Fruit fly (Drosophila melanogaster) whole organism, embryonic: ENCODE results near the gene Kah.

Experiments
- Adf1 ChIP-seq: fragments of 200-800 bp; sonication (Bioruptor generic); IDR thresholded peaks from 2 replicates; pipeline ENCODE4 v1.3.6; 2022; ENCODE audit warnings: missing biosample characterization, missing genetic modification characterization
- Atf3 ChIP-seq: fragments of 200-800 bp; sonication (Bioruptor generic); optimal IDR thresholded peaks from 3 replicates; lab custom pipeline; 2016; ENCODE audit warnings: missing biosample characterization, missing genetic modification characterization
- CG1603 ChIP-seq: fragments of 200-800 bp; sonication (Bioruptor generic); optimal IDR thresholded peaks from 2 replicates; lab custom pipeline; 2019; ENCODE audit warnings: missing biosample characterization, mild to moderate bottlenecking, missing genetic modification characterization, moderate library complexity
- CG18619 ChIP-seq: fragments of 200-800 bp; sonication (Bioruptor generic); optimal IDR thresholded peaks from 3 replicates; lab custom pipeline; 2017; ENCODE audit warnings: missing biosample characterization, mild to moderate bottlenecking, missing genetic modification characterization
- CG2202 ChIP-seq: fragments of 200-800 bp; sonication (Bioruptor generic); optimal IDR thresholded peaks from 2 replicates; lab custom pipeline; 2018; ENCODE audit warnings: missing biosample characterization, mild to moderate bottlenecking, missing genetic modification characterization
- CG30020 ChIP-seq: fragments of 200-800 bp; optimal IDR thresholded peaks from 2 replicates; lab custom pipeline; 2019; ENCODE audit warnings: missing biosample characterization, mild to moderate bottlenecking, missing genetic modification characterization, moderate library complexity
- CG31441 ChIP-seq: fragments of 200-800 bp; sonication (Bioruptor generic); IDR thresholded peaks from 2 replicates; pipeline ENCODE4 v1.3.6; 2022; ENCODE audit warnings: missing biosample characterization, missing genetic modification characterization
- CG32532 ChIP-seq: fragments of 200-800 bp; sonication (Bioruptor generic); IDR thresholded peaks from 2 replicates; pipeline ENCODE4 v1.3.6; 2022; ENCODE audit warnings: missing biosample characterization, missing genetic modification characterization
- CG3995 ChIP-seq: fragments of 200-800 bp; sonication (Bioruptor generic); optimal IDR thresholded peaks from 3 replicates; lab custom pipeline; 2016; ENCODE audit warnings: missing biosample characterization, missing genetic modification characterization
- CG4360 ChIP-seq: fragments of 200-800 bp; sonication (Bioruptor generic); IDR thresholded peaks from 2 replicates; pipeline ENCODE4 v1.3.6; 2022; ENCODE audit warnings: missing biosample characterization, missing genetic modification characterization
- CG5180 ChIP-seq: fragments of 200-800 bp; sonication (Bioruptor generic); optimal IDR thresholded peaks from 3 replicates; lab custom pipeline; 2017; ENCODE audit warnings: missing biosample characterization, missing genetic modification characterization, mild to moderate bottlenecking, moderate library complexity, missing genetic modification reagents
- CG6654 ChIP-seq: fragments of 200-800 bp; sonication (Bioruptor generic); optimal IDR thresholded peaks from 2 replicates; lab custom pipeline; 2017; ENCODE audit warnings: missing biosample characterization, mild to moderate bottlenecking, missing genetic modification characterization
- CG6854 ChIP-seq: fragments of 200-800 bp; sonication (Bioruptor generic); optimal IDR thresholded peaks from 3 replicates; lab custom pipeline; 2017; ENCODE audit warnings: missing biosample characterization, mild to moderate bottlenecking, missing genetic modification characterization
- CG7745 ChIP-seq: fragments of 200-800 bp; sonication (Bioruptor generic); optimal IDR thresholded peaks from 2 replicates; lab custom pipeline; 2018; ENCODE audit warnings: missing biosample characterization, mild to moderate bottlenecking, missing genetic modification characterization, moderate library complexity
- CG7987 ChIP-seq: fragments of 200-800 bp; sonication (Bioruptor generic); optimal IDR thresholded peaks from 2 replicates; lab custom pipeline; 2018; ENCODE audit warnings: missing biosample characterization, mild to moderate bottlenecking, missing genetic modification characterization, moderate library complexity
- CG8359 ChIP-seq: fragments of 200-800 bp; sonication (Bioruptor generic); optimal IDR thresholded peaks from 2 replicates; lab custom pipeline; 2017; ENCODE audit warnings: missing biosample characterization, mild to moderate bottlenecking, missing genetic modification characterization, borderline replicate concordance
- CG9797 ChIP-seq: fragments of 200-800 bp; sonication (Bioruptor generic); optimal IDR thresholded peaks from 3 replicates; lab custom pipeline; 2018; ENCODE audit warnings: missing biosample characterization, mild to moderate bottlenecking, missing genetic modification characterization
- D19A ChIP-seq: fragments of 200-800 bp; optimal IDR thresholded peaks from 3 replicates; lab custom pipeline; 2019; ENCODE audit warnings: missing biosample characterization, mild to moderate bottlenecking, missing genetic modification characterization, moderate library complexity
- Doc3 ChIP-seq: fragments of 200-800 bp; sonication (Bioruptor generic); IDR thresholded peaks from 3 replicates; pipeline ENCODE4 v1.3.6; 2022; ENCODE audit warnings: missing biosample characterization, missing genetic modification characterization; ENCODE audit not compliant: partially characterized antibody
- Elba2 ChIP-seq: fragments of 200-800 bp; sonication (Bioruptor generic); optimal IDR thresholded peaks from 3 replicates; lab custom pipeline; 2016; ENCODE audit warnings: missing biosample characterization, missing genetic modification characterization
- Fer2 ChIP-seq: fragments of 200-800 bp; sonication (Bioruptor generic); optimal IDR thresholded peaks from 2 replicates; lab custom pipeline; 2018; ENCODE audit warnings: missing biosample characterization, mild to moderate bottlenecking, missing genetic modification characterization, moderate library complexity
- HLHmδ ChIP-seq: fragments of 200-800 bp; sonication (Bioruptor generic); optimal IDR thresholded peaks from 2 replicates; lab custom pipeline; 2018; ENCODE audit warnings: missing biosample characterization, mild to moderate bottlenecking, missing genetic modification characterization, moderate library complexity
- Lhr ChIP-seq: fragments of 200-800 bp; sonication (Bioruptor generic); optimal IDR thresholded peaks from 3 replicates; lab custom pipeline; 2017; ENCODE audit warnings: mild to moderate bottlenecking, missing biosample characterization, missing genetic modification reagents, missing genetic modification characterization
- Mes4 ChIP-seq: fragments of 200-800 bp; sonication (Bioruptor generic); optimal IDR thresholded peaks from 2 replicates; lab custom pipeline; 2016; ENCODE audit warnings: missing biosample characterization, missing genetic modification characterization
- Ptx1 ChIP-seq: fragments of 200-800 bp; sonication (Bioruptor generic); IDR thresholded peaks from 2 replicates; pipeline ENCODE4 v1.3.6; 2022; ENCODE audit warnings: missing biosample characterization, missing genetic modification characterization
- Stat92E ChIP-seq, 3 experiments: fragments of >200 bp in 2 of 3; fragments of 200-800 bp in 1 of 3; sonication (Bioruptor generic) in 1 of 3; optimal IDR thresholded peaks; 2 replicates each; lab custom pipeline; 2017 to 2019; ENCODE audit warnings: missing biosample characterization in 3 of 3, missing genetic modification characterization in 3 of 3, mild to moderate bottlenecking in 1 of 3, moderate library complexity in 1 of 3
- Tbp ChIP-seq: fragments of >200 bp; optimal IDR thresholded peaks from 2 replicates; lab custom pipeline; 2018; ENCODE audit warnings: missing biosample characterization, missing genetic modification characterization
- al ChIP-seq: fragments of 200-800 bp; sonication (Bioruptor generic); IDR thresholded peaks from 2 replicates; pipeline ENCODE4 v1.3.6; 2022; ENCODE audit warnings: missing biosample characterization, missing genetic modification characterization
- ara ChIP-seq: fragments of 200-800 bp; sonication (Bioruptor generic); IDR thresholded peaks from 2 replicates; pipeline ENCODE4 v1.3.6; 2022; ENCODE audit warnings: missing biosample characterization, missing genetic modification characterization
- bsh ChIP-seq, 2 experiments: fragments of 200-800 bp; sonication (Bioruptor generic); optimal IDR thresholded peaks; 2 replicates each; lab custom pipeline; 2017 to 2018; ENCODE audit warnings: mild to moderate bottlenecking in 2 of 2, missing biosample characterization in 2 of 2, missing genetic modification characterization in 2 of 2, moderate library complexity in 1 of 2
- caup ChIP-seq: fragments of 200-800 bp; sonication (Bioruptor generic); optimal IDR thresholded peaks from 3 replicates; lab custom pipeline; 2017; ENCODE audit warnings: missing biosample characterization, mild to moderate bottlenecking, missing genetic modification characterization, moderate library complexity; ENCODE audit not compliant: severe bottlenecking
- chm ChIP-seq: fragments of 200-800 bp; sonication (Bioruptor generic); IDR thresholded peaks from 2 replicates; pipeline ENCODE4 v1.3.6; 2022; ENCODE audit warnings: missing biosample characterization, missing genetic modification characterization
- ci ChIP-seq: fragments of 200-800 bp; sonication (Bioruptor generic); IDR thresholded peaks from 3 replicates; pipeline ENCODE4 v1.3.6; 2022; ENCODE audit warnings: missing biosample characterization, missing genetic modification characterization
- crp ChIP-seq, 2 experiments: fragments of 200-800 bp; sonication (Bioruptor generic); optimal IDR thresholded peaks; 2 replicates in 1 of 2; 3 replicates in 1 of 2; lab custom pipeline; 2017; ENCODE audit warnings: missing biosample characterization in 2 of 2, missing genetic modification characterization in 2 of 2, mild to moderate bottlenecking in 1 of 2, moderate library complexity in 1 of 2
- dpn ChIP-seq, 2 experiments: fragments of 200-800 bp; sonication (Bioruptor generic); optimal IDR thresholded peaks; 3 replicates each; lab custom pipeline; 2016; ENCODE audit warnings: missing biosample characterization in 2 of 2, missing genetic modification characterization in 2 of 2
- ems ChIP-seq: fragments of 200-800 bp; sonication (Bioruptor generic); optimal IDR thresholded peaks from 3 replicates; lab custom pipeline; 2016; ENCODE audit warnings: missing biosample characterization, missing genetic modification characterization
- ham ChIP-seq: fragments of 200-800 bp; sonication (Bioruptor generic); IDR thresholded peaks from 2 replicates; pipeline ENCODE4 v1.3.6; 2022; ENCODE audit warnings: missing biosample characterization, missing genetic modification characterization
- hbn ChIP-seq: fragments of 200-800 bp; sonication (Bioruptor generic); IDR thresholded peaks from 2 replicates; pipeline ENCODE4 v1.3.6; 2022; ENCODE audit warnings: missing biosample characterization, missing genetic modification characterization; ENCODE audit not compliant: partially characterized antibody
- jing ChIP-seq: fragments of 200-800 bp; sonication (Bioruptor generic); optimal IDR thresholded peaks from 2 replicates; lab custom pipeline; 2018; ENCODE audit warnings: missing biosample characterization, mild to moderate bottlenecking, missing genetic modification characterization
- lbe ChIP-seq: fragments of 200-800 bp; sonication (Bioruptor generic); optimal IDR thresholded peaks from 2 replicates; lab custom pipeline; 2016; ENCODE audit warnings: missing biosample characterization, mild to moderate bottlenecking, missing genetic modification characterization
- nerfin-1 ChIP-seq: fragments of 200-800 bp; sonication (Bioruptor generic); optimal IDR thresholded peaks from 3 replicates; lab custom pipeline; 2019; ENCODE audit warnings: missing biosample characterization, mild to moderate bottlenecking, missing genetic modification characterization, moderate library complexity
- onecut ChIP-seq: fragments of 200-800 bp; sonication (Bioruptor generic); IDR thresholded peaks from 2 replicates; pipeline ENCODE4 v1.3.6; 2022; ENCODE audit warnings: missing biosample characterization, missing genetic modification characterization
- org-1 ChIP-seq: fragments of 200-800 bp; sonication (Bioruptor generic); optimal IDR thresholded peaks from 2 replicates; lab custom pipeline; 2017; ENCODE audit warnings: missing biosample characterization, missing genetic modification characterization
- pfk ChIP-seq: fragments of 200-800 bp; sonication (Bioruptor generic); optimal IDR thresholded peaks from 2 replicates; lab custom pipeline; 2018; ENCODE audit warnings: missing biosample characterization, mild to moderate bottlenecking, missing genetic modification characterization, moderate library complexity
- pho ChIP-seq: fragments of 200-800 bp; sonication (Bioruptor generic); optimal IDR thresholded peaks from 2 replicates; lab custom pipeline; 2016; ENCODE audit warnings: missing biosample characterization, missing genetic modification characterization
- twi ChIP-seq: fragments of 200-800 bp; optimal IDR thresholded peaks from 2 replicates; lab custom pipeline; 2019; ENCODE audit warnings: missing biosample characterization, mild to moderate bottlenecking, missing genetic modification characterization, moderate library complexity
- unpg ChIP-seq: fragments of 200-800 bp; sonication (Bioruptor generic); optimal IDR thresholded peaks from 3 replicates; lab custom pipeline; 2018; ENCODE audit warnings: missing biosample characterization, mild to moderate bottlenecking, missing genetic modification characterization, moderate library complexity
- z ChIP-seq: fragments of 200-800 bp; sonication (Bioruptor generic); IDR thresholded peaks from 3 replicates; pipeline ENCODE4 v1.3.6; 2022; ENCODE audit warnings: missing biosample characterization, missing genetic modification characterization

Gene Kah

dm6 chr3L:613578-614300 is 24.7 kb upstream of the Kah start (continued):
- TF ChIP-seq Stat92E (GFP tag; optimal IDR thresholded peaks at IDR 0.05; lab: Kevin White, UChicago), result peak in 1 of 3 experiments; percentile 88
- TF ChIP-seq CG2202 (tag; lab: Kevin White, UChicago), result peak; percentile 24
- peak; percentile 9 for TF ChIP-seq Atf3 (GFP tag; lab: Kevin White, UChicago)
- TF ChIP-seq pfk (GFP tag; lab: Kevin White, UChicago), result no peak
- no peak for TF ChIP-seq org-1 (GFP tag; lab: Kevin White, UChicago)
- TF ChIP-seq ham (GFP tag; lab: Robert Waterston, UW), result no peak
- TF ChIP-seq lbe, result no peak
- 0 out of 3 replicates have a peak, but pooled peaks have one; percentile 30 for TF ChIP-seq z (GFP tag; lab: Robert Waterston, UW)
- TF ChIP-seq ci (GFP tag; lab: Robert Waterston, UW), result peak; percentile 65; the same call in 2 of the 3 replicates
- no peak for TF ChIP-seq CG5180 (GFP tag; lab: Kevin White, UChicago)
- no peak for TF ChIP-seq caup (GFP tag; lab: Kevin White, UChicago)
- peak; percentile 43; the same call in 1 of the 2 replicates for TF ChIP-seq CG4360 (GFP tag; lab: Robert Waterston, UW)
- TF ChIP-seq ara (GFP tag; lab: Robert Waterston, UW), result peak; percentile 74
- TF ChIP-seq nerfin-1, result no peak
- TF ChIP-seq CG31441, result peak; percentile 72
- peak; percentile 56 for TF ChIP-seq Ptx1 (GFP tag; lab: Robert Waterston, UW)
- no peak for TF ChIP-seq al (GFP tag; lab: Robert Waterston, UW)
- TF ChIP-seq CG8359, result peak; percentile 23
- peak in 1 of 2 experiments; percentile 58 for TF ChIP-seq bsh (GFP tag; optimal IDR thresholded peaks at IDR 0.05; lab: Kevin White, UChicago)
- TF ChIP-seq ems, result no peak
- peak; percentile 20 for TF ChIP-seq CG1603 (tag; lab: Kevin White, UChicago)
- no peak for TF ChIP-seq CG32532 (GFP tag; lab: Robert Waterston, UW)
- no peak for TF ChIP-seq Adf1 (GFP tag; lab: Robert Waterston, UW)
- TF ChIP-seq chm (GFP tag; lab: Robert Waterston, UW), result 0 out of 2 replicates have a peak, but pooled peaks have one; percentile 6
- TF ChIP-seq onecut (GFP tag; lab: Robert Waterston, UW), result no peak
- peak; percentile 46 for TF ChIP-seq CG18619 (GFP tag; lab: Kevin White, UChicago)
- peak; percentile 1 for TF ChIP-seq CG6654 (GFP tag; lab: Kevin White, UChicago)
- no peak for TF ChIP-seq CG6854 (GFP tag; lab: Kevin White, UChicago)
- no peak for TF ChIP-seq hbn (GFP tag; lab: Robert Waterston, UW)
- TF ChIP-seq CG7745 (tag; lab: Kevin White, UChicago), result no peak
- TF ChIP-seq CG7987 (GFP tag; lab: Kevin White, UChicago), result no peak
- peak; percentile 53 for TF ChIP-seq unpg (GFP tag; lab: Kevin White, UChicago)
- TF ChIP-seq HLHmδ (GFP tag; lab: Kevin White, UChicago), result no peak
- TF ChIP-seq Tbp (GFP tag; lab: Kevin White, UChicago), result no peak
- TF ChIP-seq Doc3, result no peak
- TF ChIP-seq D19A (tag; lab: Kevin White, UChicago), result peak; percentile 61
- TF ChIP-seq CG9797, result no peak
- TF ChIP-seq Elba2 (GFP tag; lab: Kevin White, UChicago), result peak; percentile 68
- peak; percentile 11 for TF ChIP-seq Lhr (GFP tag; lab: Kevin White, UChicago)
- peak; percentile 19 to 37 for TF ChIP-seq dpn (GFP tag; optimal IDR thresholded peaks at IDR 0.05; lab: Kevin White, UChicago)
- TF ChIP-seq twi (tag; lab: Kevin White, UChicago), result peak; percentile 94
- TF ChIP-seq Fer2, result no peak
- peak; percentile 5 for TF ChIP-seq jing (GFP tag; lab: Kevin White, UChicago)
- TF ChIP-seq pho (GFP tag; lab: Kevin White, UChicago), result no peak
- no peak for TF ChIP-seq Mes4 (GFP tag; lab: Kevin White, UChicago)
- TF ChIP-seq CG3995 (GFP tag; lab: Kevin White, UChicago), result no peak
- no peak for TF ChIP-seq CG30020 (tag; lab: Kevin White, UChicago)
- TF ChIP-seq crp (GFP tag; optimal IDR thresholded peaks at IDR 0.05; lab: Kevin White, UChicago), result no peak
